Fruit fly (Drosophila melanogaster) whole organism, adult: Measurements from ENCODE around the gene CG10958.

Source experiments
- CG11617 ChIP-seq: fragments of 200-800 bp; sonication (Bioruptor generic); optimal IDR thresholded peaks from 2 replicates; lab custom pipeline; 2017; ENCODE audit warnings: mild to moderate bottlenecking, missing biosample characterization, missing genetic modification reagents, missing genetic modification characterization
- CG12768 ChIP-seq: fragments of 200-800 bp; sonication (Bioruptor generic); optimal IDR thresholded peaks from 2 replicates; lab custom pipeline; 2017; ENCODE audit warnings: missing biosample characterization, missing genetic modification characterization, mild to moderate bottlenecking, moderate library complexity, missing genetic modification reagents
- CG14711 ChIP-seq: fragments of 200-800 bp; sonication (Bioruptor generic); optimal IDR thresholded peaks from 2 replicates; lab custom pipeline; 2018; ENCODE audit warnings: missing biosample characterization, mild to moderate bottlenecking, missing genetic modification characterization, moderate library complexity
- CG1620 ChIP-seq: fragments of 200-800 bp; sonication (Bioruptor generic); optimal IDR thresholded peaks from 2 replicates; lab custom pipeline; 2016; ENCODE audit warnings: missing biosample characterization, missing genetic modification characterization
- CG33017 ChIP-seq: fragments of 200-800 bp; sonication (Bioruptor generic); optimal IDR thresholded peaks from 2 replicates; lab custom pipeline; 2018; ENCODE audit warnings: missing biosample characterization, mild to moderate bottlenecking, missing genetic modification characterization, moderate library complexity
- CG5204 ChIP-seq: fragments of 200-800 bp; sonication (Bioruptor generic); optimal IDR thresholded peaks from 2 replicates; lab custom pipeline; 2016; ENCODE audit warnings: missing biosample characterization, missing genetic modification characterization
- CG7045 ChIP-seq: fragments of 200-800 bp; sonication (Bioruptor generic); optimal IDR thresholded peaks from 2 replicates; lab custom pipeline; 2017; ENCODE audit warnings: missing biosample characterization, mild to moderate bottlenecking, missing genetic modification characterization
- CG7101 ChIP-seq: fragments of 200-800 bp; sonication (Bioruptor generic); optimal IDR thresholded peaks from 2 replicates; lab custom pipeline; 2018; ENCODE audit warnings: missing biosample characterization, mild to moderate bottlenecking, missing genetic modification characterization, moderate library complexity
- Clk ChIP-seq: fragments of 200-800 bp; sonication (Bioruptor generic); optimal IDR thresholded peaks from 2 replicates; lab custom pipeline; 2017; ENCODE audit warnings: missing biosample characterization, missing genetic modification characterization
- Crg-1 ChIP-seq: fragments of 200-800 bp; sonication (Bioruptor generic); optimal IDR thresholded peaks from 2 replicates; lab custom pipeline; 2016; ENCODE audit warnings: missing biosample characterization, missing genetic modification characterization
- Hr96 ChIP-seq: fragments of 200-800 bp; sonication (Bioruptor generic); optimal IDR thresholded peaks from 2 replicates; lab custom pipeline; 2016; ENCODE audit warnings: missing biosample characterization, missing genetic modification characterization
- Mnt ChIP-seq: fragments of 200-800 bp; sonication (Bioruptor generic); optimal IDR thresholded peaks from 2 replicates; lab custom pipeline; 2016; ENCODE audit warnings: missing biosample characterization, mild to moderate bottlenecking, missing genetic modification characterization
- bab1 ChIP-seq: fragments of 200-800 bp; sonication (Bioruptor generic); optimal IDR thresholded peaks from 3 replicates; lab custom pipeline; 2019; ENCODE audit warnings: missing biosample characterization, mild to moderate bottlenecking, missing genetic modification characterization, moderate library complexity
- cic ChIP-seq: fragments of 200-800 bp; sonication (Bioruptor generic); optimal IDR thresholded peaks from 2 replicates; lab custom pipeline; 2017; ENCODE audit warnings: missing biosample characterization, mild to moderate bottlenecking, missing genetic modification characterization, moderate library complexity
- cnc ChIP-seq, 2 experiments: fragments of >200 bp; optimal IDR thresholded peaks; 2 replicates each; lab custom pipeline; 2017
- kay ChIP-seq: fragments of 200-800 bp; sonication (Bioruptor generic); peaks from one replicate; lab custom pipeline; 2016; ENCODE audit warnings: missing biosample characterization, missing genetic modification characterization, borderline replicate concordance
- ovo ChIP-seq: fragments of 200-800 bp; sonication (Bioruptor generic); optimal IDR thresholded peaks from 2 replicates; lab custom pipeline; 2016; ENCODE audit warnings: missing biosample characterization, missing genetic modification characterization
- pad ChIP-seq: fragments of 200-800 bp; sonication (Bioruptor generic); optimal IDR thresholded peaks from 3 replicates; lab custom pipeline; 2017; ENCODE audit warnings: missing biosample characterization, missing genetic modification characterization, mild to moderate bottlenecking, moderate library complexity, missing genetic modification reagents
- tj ChIP-seq: fragments of 200-800 bp; sonication (Bioruptor generic); optimal IDR thresholded peaks from 3 replicates; lab custom pipeline; 2017; ENCODE audit warnings: missing biosample characterization, mild to moderate bottlenecking, missing genetic modification characterization, moderate library complexity
- toe ChIP-seq: fragments of 200-800 bp; sonication (Bioruptor generic); optimal IDR thresholded peaks from 2 replicates; lab custom pipeline; 2016; ENCODE audit warnings: missing biosample characterization, missing genetic modification characterization

The CG10958 gene

DNA sequence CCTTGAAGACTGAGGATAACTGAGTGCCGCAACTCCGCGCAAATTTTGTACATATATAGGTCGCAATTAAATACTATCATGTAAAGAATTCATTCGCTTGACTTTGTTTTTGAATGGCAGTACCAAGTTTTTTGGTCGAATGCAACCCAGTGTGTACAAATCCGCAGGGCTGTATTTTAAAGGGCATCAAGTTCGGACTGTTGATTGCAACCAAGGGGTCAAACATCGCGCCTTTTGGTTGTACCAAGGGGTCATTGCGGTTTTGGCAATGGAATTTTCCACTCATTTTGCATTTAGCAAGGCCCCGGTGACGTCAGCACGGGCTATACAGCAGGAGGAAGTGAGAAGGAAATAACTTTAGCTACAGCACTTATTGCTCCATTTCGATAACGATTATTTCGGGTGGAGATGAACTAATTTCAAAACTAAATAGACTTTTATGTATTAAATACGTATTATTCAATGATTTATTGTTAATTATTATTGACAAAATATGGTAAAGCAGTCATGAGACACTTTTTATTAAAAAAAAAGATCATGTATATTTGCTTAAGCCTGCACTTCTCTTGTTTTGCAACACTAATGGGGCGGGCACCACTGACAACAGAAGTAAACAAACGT lies at the start of gene CG10958:
TSS of gene CG10958 (plus strand) at position 593 of the 621 bp plus-strand sequence.
- peak; percentile 59 for TF ChIP-seq CG1620
- TF ChIP-seq CG7045 = no peak
- no peak for TF ChIP-seq Clk (GFP tag; lab: Kevin White, UChicago)
- TF ChIP-seq bab1 = peak; percentile 82
- no peak for TF ChIP-seq cnc (optimal IDR thresholded peaks at IDR 0.05; lab: Kevin White, UChicago)
- no peak for TF ChIP-seq cic (GFP tag; lab: Kevin White, UChicago)
- TF ChIP-seq CG5204 (GFP tag; lab: Kevin White, UChicago) = no peak
- TF ChIP-seq toe = peak; percentile 18
- TF ChIP-seq CG12768 = peak; percentile 40
- TF ChIP-seq tj (GFP tag; lab: Kevin White, UChicago) = peak; percentile 83
- TF ChIP-seq CG7101 = peak; percentile 82
- TF ChIP-seq pad (GFP tag; lab: Kevin White, UChicago) = peak; percentile 50
- no peak for TF ChIP-seq Hr96 (GFP tag; lab: Kevin White, UChicago)
- peak; percentile 77 for TF ChIP-seq Mnt (GFP tag; lab: Kevin White, UChicago)
- peak; percentile 80 for TF ChIP-seq CG14711 (tag; lab: Kevin White, UChicago)
- TF ChIP-seq CG11617 (GFP tag; lab: Kevin White, UChicago) = peak; percentile 74
- TF ChIP-seq kay (GFP tag; lab: Kevin White, UChicago) = no peak
- peak; percentile 62 for TF ChIP-seq Crg-1 (GFP tag; lab: Kevin White, UChicago)
- peak; percentile 45 for TF ChIP-seq CG33017 (tag; lab: Kevin White, UChicago)
- TF ChIP-seq ovo (GFP tag; lab: Kevin White, UChicago) = peak; percentile 42

DNA sequence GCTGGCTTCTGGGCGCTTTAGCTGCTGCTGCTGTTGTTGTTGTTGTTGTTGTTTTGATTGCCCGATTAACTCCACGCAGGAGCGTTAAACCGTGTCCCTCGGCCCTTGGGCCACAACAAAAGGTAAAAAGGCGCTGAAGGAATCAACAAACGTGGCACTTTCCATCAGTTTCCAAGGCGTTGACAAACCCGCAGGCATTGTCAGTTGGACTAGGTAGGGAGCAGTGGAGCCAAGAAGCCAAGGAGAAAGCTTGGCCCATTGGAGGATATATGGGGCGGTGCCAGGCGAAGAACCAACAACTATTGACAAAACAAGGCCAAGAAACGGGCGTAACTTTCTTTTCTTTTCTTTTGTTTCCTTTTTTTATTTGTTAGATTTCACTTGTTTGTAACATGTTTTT lies 45.0 kb upstream of the CG10958 start, which contains the start of gene CG2256:
TSS of gene CG2256 (minus strand) at position 101 of the 400 bp plus-strand sequence.
- TF ChIP-seq pad (GFP tag; lab: Kevin White, UChicago) (no peak), cic (GFP tag; lab: Kevin White, UChicago) (no peak), kay (GFP tag; lab: Kevin White, UChicago) (no peak), CG5204 (GFP tag; lab: Kevin White, UChicago) (no peak), CG7045 (no peak), CG33017 (tag; lab: Kevin White, UChicago) (no peak), bab1 (no peak), tj (GFP tag; lab: Kevin White, UChicago) (no peak), Crg-1 (GFP tag; lab: Kevin White, UChicago) (no peak), Clk (GFP tag; lab: Kevin White, UChicago) (no peak), CG12768 (no peak), Mnt (GFP tag; lab: Kevin White, UChicago) (no peak), CG14711 (tag; lab: Kevin White, UChicago) (no peak), toe (no peak), cnc (optimal IDR thresholded peaks at IDR 0.05; lab: Kevin White, UChicago) (no peak), CG11617 (GFP tag; lab: Kevin White, UChicago) (no peak), CG7101 (no peak), ovo (GFP tag; lab: Kevin White, UChicago) (no peak), Hr96 (GFP tag; lab: Kevin White, UChicago) (no peak)

DNA sequence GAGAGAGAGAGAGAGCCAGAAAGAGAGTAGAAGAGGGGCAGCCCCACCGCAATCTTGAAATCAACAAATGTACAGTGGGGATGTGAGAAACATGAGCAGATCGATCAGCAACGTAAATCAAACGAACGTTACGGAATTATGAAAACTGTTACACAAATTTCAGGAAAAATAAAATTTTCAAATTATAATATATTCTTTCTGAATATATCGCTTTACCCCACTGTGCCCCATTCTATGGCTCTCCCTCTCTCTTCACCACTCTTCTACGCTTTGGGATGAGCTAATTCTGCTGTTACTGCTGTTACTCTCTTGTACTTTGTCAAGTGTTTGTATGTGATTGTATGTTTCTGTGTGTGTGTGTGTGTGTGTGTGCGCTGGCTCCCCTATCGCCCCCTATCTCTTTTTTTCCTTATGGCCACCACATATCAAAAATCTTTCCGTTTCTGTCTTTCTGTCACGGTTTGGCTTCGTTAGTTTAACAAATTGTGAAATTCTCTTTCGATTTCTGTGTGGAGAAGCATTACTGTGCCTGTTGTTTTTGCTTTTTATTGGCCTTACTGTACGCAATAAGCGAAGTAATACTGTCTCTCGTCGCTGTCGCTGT lies 41.0 kb upstream of the CG10958 start:
- TF ChIP-seq CG12768 (peak; percentile 80), CG1620 (peak; percentile 75), kay (GFP tag; lab: Kevin White, UChicago) (peak; percentile 65), pad (GFP tag; lab: Kevin White, UChicago) (peak; percentile 82), Clk (GFP tag; lab: Kevin White, UChicago) (peak; percentile 72), CG33017 (tag; lab: Kevin White, UChicago) (peak; percentile 88), CG7101 (peak; percentile 93), Crg-1 (GFP tag; lab: Kevin White, UChicago) (peak; percentile 77), bab1 (peak; percentile 90), CG14711 (tag; lab: Kevin White, UChicago) (peak; percentile 90), CG11617 (GFP tag; lab: Kevin White, UChicago) (peak; percentile 91), toe (peak; percentile 62), Hr96 (GFP tag; lab: Kevin White, UChicago) (peak; percentile 73), cnc (optimal IDR thresholded peaks at IDR 0.05; lab: Kevin White, UChicago) (no peak), ovo (GFP tag; lab: Kevin White, UChicago) (no peak), Mnt (GFP tag; lab: Kevin White, UChicago) (peak; percentile 74), cic (GFP tag; lab: Kevin White, UChicago) (peak; percentile 27), CG5204 (GFP tag; lab: Kevin White, UChicago) (peak; percentile 72), tj (GFP tag; lab: Kevin White, UChicago) (peak; percentile 31), CG7045 (peak; percentile 76)

DNA sequence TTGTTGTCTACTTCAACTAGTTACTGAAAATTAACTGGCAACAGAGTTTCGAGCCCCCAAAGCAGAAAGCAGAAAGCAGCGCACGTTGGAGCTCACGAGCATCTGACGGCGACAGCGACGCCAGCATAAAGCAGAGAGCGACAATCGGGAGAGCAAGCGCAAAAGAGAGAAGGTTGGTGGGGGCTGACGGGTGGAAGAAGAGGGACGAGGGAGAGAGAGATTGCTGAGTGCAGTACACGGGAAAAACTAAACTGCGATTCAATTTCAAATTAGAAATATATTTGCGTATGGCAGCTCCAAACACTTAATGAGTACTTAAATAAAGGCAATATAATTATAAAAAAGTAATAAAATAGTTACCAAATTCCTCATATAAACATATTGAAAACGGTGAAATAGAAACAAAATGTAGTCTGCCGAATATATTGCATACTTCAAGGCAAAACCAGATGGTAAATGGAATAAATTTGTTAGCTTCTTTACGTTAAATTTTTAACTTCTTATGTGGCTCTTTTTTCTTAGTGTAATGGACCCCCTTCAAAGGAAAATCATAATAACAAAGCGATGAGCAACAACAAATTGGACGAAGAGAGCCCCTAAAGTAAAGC lies 39.9 kb upstream of the CG10958 start:
- TF ChIP-seq CG11617 (GFP tag; lab: Kevin White, UChicago) (peak; percentile 98), CG14711 (tag; lab: Kevin White, UChicago) (peak; percentile 91), tj (GFP tag; lab: Kevin White, UChicago) (peak; percentile 92), CG33017 (tag; lab: Kevin White, UChicago) (peak; percentile 94), kay (GFP tag; lab: Kevin White, UChicago) (no peak), Hr96 (GFP tag; lab: Kevin White, UChicago) (peak; percentile 95), cic (GFP tag; lab: Kevin White, UChicago) (peak; percentile 76), CG1620 (peak; percentile 95), bab1 (peak; percentile 98), Mnt (GFP tag; lab: Kevin White, UChicago) (peak; percentile 88), CG5204 (GFP tag; lab: Kevin White, UChicago) (peak; percentile 91), cnc (optimal IDR thresholded peaks at IDR 0.05; lab: Kevin White, UChicago) (no peak), Clk (GFP tag; lab: Kevin White, UChicago) (peak; percentile 88), toe (peak; percentile 90), CG12768 (peak; percentile 97), CG7045 (peak; percentile 95), CG7101 (peak; percentile 97), pad (GFP tag; lab: Kevin White, UChicago) (peak; percentile 84), Crg-1 (GFP tag; lab: Kevin White, UChicago) (peak; percentile 95), ovo (GFP tag; lab: Kevin White, UChicago) (peak; percentile 95)
